Worm (Caenorhabditis elegans): ENCODE data around the gene ZK673.11.

- TF ChIP-seq hnd-1 (tag; optimal IDR thresholded peaks at IDR 0.05) (no peak), ama-1 (optimal IDR thresholded peaks at IDR 0.05) (no peak), scrt-1 (GFP tag; IDR thresholded peaks at IDR 0.05) (no peak), tra-4 (tag; optimal IDR thresholded peaks at IDR 0.05) (no peak), ets-7 (tag; optimal IDR thresholded peaks at IDR 0.05) (no peak), aly-1 (tag; optimal IDR thresholded peaks at IDR 0.05) (no peak), hmbx-1 (tag; optimal IDR thresholded peaks at IDR 0.05) (no peak), pes-1 (GFP tag; IDR thresholded peaks at IDR 0.05) (no peak), F13C5.2 (tag; optimal IDR thresholded peaks at IDR 0.05) (no peak), sea-1 (GFP tag; conservative IDR thresholded peaks at IDR 0.05) (no peak)
Measured at ce11 chrII:10447348-10448316, 9.4 kb upstream of the ZK673.11 start, which contains the start of gene ZK673.2.
